Worm (Caenorhabditis elegans): ENCODE data around the gene rnh-2.

rnh-2 gene

DNA sequence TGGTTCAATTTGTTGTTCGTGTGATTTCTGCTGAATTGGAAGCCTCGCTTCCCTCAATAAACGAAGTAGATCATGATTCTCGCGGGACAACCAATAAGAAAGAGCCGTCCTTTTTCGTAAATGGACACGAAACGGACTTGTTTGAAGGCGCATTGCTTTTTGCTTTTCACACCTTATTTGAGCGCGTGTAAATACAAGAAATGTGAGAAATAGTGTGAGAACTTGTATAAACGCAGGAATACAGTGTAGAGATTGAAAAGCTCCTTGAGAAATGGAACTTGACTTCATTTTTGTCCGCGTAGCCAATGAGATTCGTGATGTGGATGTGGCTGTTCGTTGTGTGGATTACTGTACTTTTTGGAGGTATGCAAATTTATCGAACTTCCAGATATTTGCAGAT is 3.7 kb downstream of the rnh-2 start, which contains the start of gene cht-2:
cht-2 (plus strand) TSS at position 301 of the 400 bp plus-strand sequence.
- TF ChIP-seq tbx-9 (tag; optimal IDR thresholded peaks at IDR 0.05; ENCODE audit: borderline replicate concordance) (no peak), nfya-1 (tag; optimal IDR thresholded peaks at IDR 0.05; ENCODE audit: borderline replicate concordance, insufficient read depth) (no peak), unc-130 (GFP tag; optimal IDR thresholded peaks at IDR 0.05) (no peak), Y53F4B.3 (GFP tag; IDR thresholded peaks at IDR 0.05) (no peak), let-607 (tag; optimal IDR thresholded peaks at IDR 0.05) (no peak), F39B2.1 (GFP tag; IDR thresholded peaks at IDR 0.05) (no peak), snpc-1.1 (tag; optimal IDR thresholded peaks at IDR 0.05; ENCODE audit: insufficient read depth) (no peak), athp-1 (tag; optimal IDR thresholded peaks at IDR 0.05) (no peak), zim-3 (tag; optimal IDR thresholded peaks at IDR 0.05) (no peak), snpc-1.3 (tag; optimal IDR thresholded peaks at IDR 0.05; ENCODE audit: insufficient read depth) (no peak), Y67H2A.10 (GFP tag; conservative IDR thresholded peaks at IDR 0.05) (no peak), gei-17 (GFP tag; optimal IDR thresholded peaks at IDR 0.05) (no peak), ekl-4 (GFP tag; IDR thresholded peaks at IDR 0.05) (no peak), hmg-1.2 (GFP tag; IDR thresholded peaks at IDR 0.05) (no peak), sptf-2 (GFP tag; optimal IDR thresholded peaks at IDR 0.05) (no peak), ztf-22 (GFP tag; optimal IDR thresholded peaks at IDR 0.05) (no peak), nhr-120 (GFP tag; IDR thresholded peaks at IDR 0.05) (no peak), B0035.1 (tag; optimal IDR thresholded peaks at IDR 0.05) (no peak), nhr-80 (tag; optimal IDR thresholded peaks at IDR 0.05) (no peak), ama-1 (optimal IDR thresholded peaks at IDR 0.05) (no peak), ama-1 (GFP tag; optimal IDR thresholded peaks at IDR 0.05) (no peak)

DNA sequence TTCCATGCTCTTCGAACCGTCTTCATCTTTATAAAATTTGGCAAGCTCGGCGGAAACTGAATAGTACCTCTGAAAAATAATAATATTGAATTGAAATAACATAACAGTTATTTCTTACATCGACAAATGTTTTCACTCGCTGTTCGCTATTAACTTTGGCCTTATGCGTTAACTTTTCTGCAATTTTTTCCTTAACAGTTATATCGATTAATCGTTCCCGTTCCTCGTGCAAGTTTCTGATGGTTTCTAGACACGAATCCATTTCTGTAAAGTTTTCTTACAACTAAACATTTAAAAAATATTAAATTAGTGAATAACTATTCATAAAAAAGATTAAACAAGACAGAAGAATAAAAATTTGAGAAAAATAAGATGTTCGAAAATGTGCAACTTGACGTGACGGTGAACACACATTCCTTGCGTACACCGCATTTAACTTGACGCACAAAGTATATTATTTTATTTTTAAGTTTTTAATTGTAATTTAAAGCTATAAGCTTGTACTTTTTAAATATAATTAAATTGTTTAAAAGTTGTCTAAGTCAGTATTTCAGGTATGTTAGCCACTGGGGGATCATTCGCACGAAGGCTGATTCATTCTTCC is 8.3 kb downstream of the rnh-2 start, which contains the start of the genes prp-9 and mrps-18B:
prp-9 (minus strand) TSS at position 264 of the 604 bp plus-strand sequence.
mrps-18B (plus strand) TSS at position 549 of the 604 bp plus-strand sequence.
- no peak for TF ChIP-seq nfyb-1 (GFP tag; IDR thresholded peaks at IDR 0.05)
- no peak for TF ChIP-seq ama-1 (optimal IDR thresholded peaks at IDR 0.05)
- no peak for TF ChIP-seq ama-1 (GFP tag; optimal IDR thresholded peaks at IDR 0.05)
- no peak for TF ChIP-seq Y53G8AR.9 (GFP tag; conservative IDR thresholded peaks at IDR 0.05)
- no peak for TF ChIP-seq bed-2 (GFP tag; IDR thresholded peaks at IDR 0.05)
- TF ChIP-seq hmg-20 (GFP tag; IDR thresholded peaks at IDR 0.05), result no peak
- peak; percentile 27 for TF ChIP-seq F23B12.7 (tag; optimal IDR thresholded peaks at IDR 0.05; ENCODE audit: insufficient read depth)
- TF ChIP-seq attf-5 (GFP tag; optimal IDR thresholded peaks at IDR 0.05), result peak; percentile 33
- no peak for TF ChIP-seq ceh-100 (GFP tag; IDR thresholded peaks at IDR 0.05)
- TF ChIP-seq ceh-91 (GFP tag; IDR thresholded peaks at IDR 0.05), result no peak
- TF ChIP-seq snpc-4 (GFP tag; optimal IDR thresholded peaks at IDR 0.05), result no peak
- TF ChIP-seq snpc-4 (tag; optimal IDR thresholded peaks at IDR 0.05), result peak in 1 of 4 experiments; percentile 13
- TF ChIP-seq F39B2.1 (GFP tag; IDR thresholded peaks at IDR 0.05), result no peak
- no peak for TF ChIP-seq somi-1 (GFP tag; optimal IDR thresholded peaks at IDR 0.05)
- no peak for TF ChIP-seq tbp1 (GFP tag; optimal IDR thresholded peaks at IDR 0.05)
- no peak for TF ChIP-seq Y56A3A.18 (GFP tag; IDR thresholded peaks at IDR 0.05)
- TF ChIP-seq nhr-90 (tag; optimal IDR thresholded peaks at IDR 0.05), result no peak
- no peak for TF ChIP-seq Y67H2A.10 (GFP tag; conservative IDR thresholded peaks at IDR 0.05)
- no peak for TF ChIP-seq cebp-2 (GFP tag; IDR thresholded peaks at IDR 0.05)
- TF ChIP-seq F57A8.1 (GFP tag; optimal IDR thresholded peaks at IDR 0.05), result no peak
- no peak for TF ChIP-seq madf-10 (tag; optimal IDR thresholded peaks at IDR 0.05)
- TF ChIP-seq sdz-38 (tag; optimal IDR thresholded peaks at IDR 0.05), result no peak
- no peak for TF ChIP-seq dox-1 (GFP tag; IDR thresholded peaks at IDR 0.05)
- peak; percentile 34 for TF ChIP-seq lsl-1 (GFP tag; optimal IDR thresholded peaks at IDR 0.05)
- TF ChIP-seq lin-54 (GFP tag; optimal IDR thresholded peaks at IDR 0.05), result peak; percentile 21
- TF ChIP-seq K11D2.4 (GFP tag; IDR thresholded peaks at IDR 0.05), result no peak
- no peak for TF ChIP-seq attf-3 (GFP tag; conservative IDR thresholded peaks at IDR 0.05)
- peak; percentile 74 for TF ChIP-seq snpc-1.3 (tag; optimal IDR thresholded peaks at IDR 0.05; ENCODE audit: insufficient read depth)
- TF ChIP-seq hlh-26 (GFP tag; conservative IDR thresholded peaks at IDR 0.05), result no peak
- no peak for TF ChIP-seq ztf-6 (GFP tag; IDR thresholded peaks at IDR 0.05)
- TF ChIP-seq nfya-1 (tag; optimal IDR thresholded peaks at IDR 0.05; ENCODE audit: borderline replicate concordance, insufficient read depth), result no peak
- TF ChIP-seq T07F8.4 (tag; optimal IDR thresholded peaks at IDR 0.05), result no peak
